Fruit fly (Drosophila melanogaster): ENCODE data around the gene Task6.
A peak's percentile ranks its signal among the peaks of the same experiment; 100 is the strongest.

The Task6 gene

DNA sequence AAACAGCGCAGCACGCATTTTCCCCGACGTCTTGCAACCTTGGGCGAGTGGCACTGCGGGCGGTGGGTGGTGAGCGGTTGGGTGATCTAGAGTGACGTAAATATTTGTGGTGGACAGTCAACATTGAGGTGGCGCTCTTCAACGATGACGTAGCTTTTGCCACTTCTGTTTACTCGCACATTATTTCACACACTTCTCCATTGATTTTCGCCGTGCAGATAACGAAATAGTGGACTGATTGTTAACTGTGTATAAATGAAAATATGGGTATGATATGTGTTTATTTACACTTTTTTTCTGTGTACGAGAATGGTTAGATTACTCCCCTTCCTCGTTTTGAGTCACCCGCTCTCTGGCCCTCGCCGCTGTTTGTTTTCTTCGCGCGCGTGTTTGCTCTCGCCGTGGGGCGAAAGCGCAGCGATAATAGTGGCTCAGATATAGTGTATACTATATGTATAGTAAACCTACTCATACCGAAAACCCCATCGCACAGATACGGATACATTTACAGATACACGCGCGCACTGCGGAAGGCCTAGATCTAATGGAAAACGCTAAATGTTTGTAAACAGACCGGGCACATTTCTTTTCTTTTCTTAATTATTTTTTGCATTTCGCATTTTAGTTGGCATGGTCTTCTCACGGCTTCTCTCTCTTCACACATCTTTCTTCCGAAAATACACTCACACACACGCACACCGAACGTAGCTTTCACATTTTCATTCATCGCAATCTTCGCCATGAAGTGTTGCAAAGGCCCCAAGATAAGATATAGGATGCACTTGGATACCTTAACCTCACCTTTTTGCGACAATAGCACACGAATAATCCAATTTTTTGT lies 12.2 kb upstream of the Task6 start, which contains the start of gene omd (continued):
- TF ChIP-seq Scr (GFP tag; IDR thresholded peaks at IDR 0.05; ENCODE audit: partially characterized antibody) = no peak
- TF ChIP-seq D19A (tag; optimal IDR thresholded peaks at IDR 0.05) = no peak
- TF ChIP-seq CG31388 (GFP tag; optimal IDR thresholded peaks at IDR 0.05) = no peak
- peak; percentile 63 for TF ChIP-seq CG2875 (GFP tag; optimal IDR thresholded peaks at IDR 0.05)
- TF ChIP-seq zf30C (GFP tag; optimal IDR thresholded peaks at IDR 0.05) = peak; percentile 81
- TF ChIP-seq slbo (GFP tag; IDR thresholded peaks at IDR 0.05) = peak; percentile 56
- peak; percentile 12 for TF ChIP-seq vfl (GFP tag; optimal IDR thresholded peaks at IDR 0.05)
- TF ChIP-seq Trl (optimal IDR thresholded peaks at IDR 0.05) = peak in 1 of 2 experiments; percentile 50
- TF ChIP-seq Trl (GFP tag; optimal IDR thresholded peaks at IDR 0.05) = peak; percentile 76
- TF ChIP-seq CG13775 (GFP tag; optimal IDR thresholded peaks at IDR 0.05) = peak; percentile 56
- TF ChIP-seq Hand (GFP tag; optimal IDR thresholded peaks at IDR 0.05) = peak; percentile 41
- TF ChIP-seq kni (GFP tag; optimal IDR thresholded peaks at IDR 0.05) = no peak
- TF ChIP-seq CG4360 (GFP tag; IDR thresholded peaks at IDR 0.05) = peak; percentile 62
- TF ChIP-seq CG34422 (GFP tag; IDR thresholded peaks at IDR 0.05) = peak; percentile 48; the same call in 1 of the 3 replicates
- TF ChIP-seq Dfd (GFP tag; optimal IDR thresholded peaks at IDR 0.05) = no peak
- peak; percentile 56 for TF ChIP-seq maf-S (GFP tag; optimal IDR thresholded peaks at IDR 0.05)
- peak; percentile 26 for TF ChIP-seq Antp (GFP tag; optimal IDR thresholded peaks at IDR 0.05)
- peak; percentile 47; the same call in 1 of the 2 replicates for TF ChIP-seq CG32767 (GFP tag; IDR thresholded peaks at IDR 0.05)
- TF ChIP-seq Dip3 (GFP tag; optimal IDR thresholded peaks at IDR 0.05) = no peak
- peak; percentile 30 for TF ChIP-seq HLHmδ (GFP tag; optimal IDR thresholded peaks at IDR 0.05)
- peak; percentile 21; the same call in 1 of the 2 replicates for TF ChIP-seq CG32772 (GFP tag; IDR thresholded peaks at IDR 0.05)
- peak; percentile 61 for TF ChIP-seq cwo (GFP tag; optimal IDR thresholded peaks at IDR 0.05)
- TF ChIP-seq Med (GFP tag) = peak; percentile 89
- TF ChIP-seq nerfin-1 (tag; optimal IDR thresholded peaks at IDR 0.05) = peak; percentile 64
- peak; percentile 46 for TF ChIP-seq CG18619 (GFP tag; optimal IDR thresholded peaks at IDR 0.05)
- TF ChIP-seq CG43689 (GFP tag; IDR thresholded peaks at IDR 0.05) = no peak
- TF ChIP-seq HLH3B (GFP tag; IDR thresholded peaks at IDR 0.05) = peak; percentile 59; the same call in 1 of the 2 replicates
- TF ChIP-seq pan (optimal IDR thresholded peaks at IDR 0.05) = no peak
- TF ChIP-seq pan (GFP tag; optimal IDR thresholded peaks at IDR 0.05 in 1 of 2, IDR thresholded peaks at IDR 0.05 in 1 of 2) = peak in 1 of 2 experiments; percentile 43
- TF ChIP-seq Taf1 (GFP tag; IDR thresholded peaks at IDR 0.05) = peak; percentile 54
- TF ChIP-seq dmrt99B (tag; optimal IDR thresholded peaks at IDR 0.05) = no peak
- peak; percentile 68 for TF ChIP-seq CG1024 (GFP tag; IDR thresholded peaks at IDR 0.05)
- TF ChIP-seq CG4617 (GFP tag; optimal IDR thresholded peaks at IDR 0.05; ENCODE audit: borderline replicate concordance) = no peak
- peak; percentile 52 for TF ChIP-seq CG14965 (GFP tag; optimal IDR thresholded peaks at IDR 0.05; ENCODE audit: borderline replicate concordance)
- peak; percentile 52 for TF ChIP-seq Dek (tag; optimal IDR thresholded peaks at IDR 0.05)
- no peak for TF ChIP-seq gsb-n (tag; optimal IDR thresholded peaks at IDR 0.05)
- peak; percentile 80 for TF ChIP-seq Atf6 (GFP tag; IDR thresholded peaks at IDR 0.05)
- TF ChIP-seq sim (GFP tag; IDR thresholded peaks at IDR 0.05) = no peak
- TF ChIP-seq nau (GFP tag; optimal IDR thresholded peaks at IDR 0.05) = no peak
- peak; percentile 87 for TF ChIP-seq lab (GFP tag; optimal IDR thresholded peaks at IDR 0.05)
- no peak for TF ChIP-seq tna (GFP tag; IDR thresholded peaks at IDR 0.05; ENCODE audit: partially characterized antibody)
- no peak for TF ChIP-seq prd (optimal IDR thresholded peaks at IDR 0.05)
- TF ChIP-seq prd (GFP tag; IDR thresholded peaks at IDR 0.05) = peak; percentile 44; the same call in 1 of the 3 replicates
- peak; percentile 8 for TF ChIP-seq nmo (GFP tag; optimal IDR thresholded peaks at IDR 0.05)
- TF ChIP-seq aop (GFP tag; IDR thresholded peaks at IDR 0.05) = no peak
- peak in 1 of 2 experiments; percentile 45 for TF ChIP-seq Eip74EF (GFP tag; optimal IDR thresholded peaks at IDR 0.05)
- TF ChIP-seq Atf-2 (GFP tag; optimal IDR thresholded peaks at IDR 0.05) = peak; percentile 45
- TF ChIP-seq CG10959 (GFP tag; IDR thresholded peaks at IDR 0.05) = peak; percentile 56; the same call in 1 of the 2 replicates
- no peak for TF ChIP-seq CG10321 (GFP tag; IDR thresholded peaks at IDR 0.05)
